Fruit fly (Drosophila melanogaster): Measurements from ENCODE around the gene CG14391.

DNA sequence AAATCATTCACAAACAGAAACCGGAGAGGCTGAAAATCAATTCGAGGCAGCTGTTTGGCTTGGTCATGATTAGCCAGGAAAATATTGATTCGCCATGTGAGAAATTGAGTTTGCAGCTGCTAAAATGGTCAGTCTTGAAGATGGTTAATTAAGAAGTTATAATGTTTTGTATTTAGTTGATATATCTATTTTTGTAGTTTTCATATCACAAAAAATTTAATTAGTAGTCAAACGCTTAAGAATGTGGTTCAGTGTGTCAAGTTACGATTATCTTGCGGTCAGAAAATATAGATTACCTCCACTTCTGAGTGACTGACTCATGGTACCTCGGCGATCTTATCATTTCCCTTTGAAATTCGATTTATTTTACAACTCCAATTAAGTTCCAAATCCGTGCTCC lies 47.7 kb downstream of the CG14391 start:
- TF ChIP-seq CG30431 (GFP tag; optimal IDR thresholded peaks at IDR 0.05) (no peak), bcd (GFP tag; optimal IDR thresholded peaks at IDR 0.05) (no peak), MTF-1 (GFP tag; optimal IDR thresholded peaks at IDR 0.05; ENCODE audit: borderline replicate concordance) (no peak)
